Worm (Caenorhabditis elegans): Measurements from ENCODE around the gene affl-2.
"Not testable (repeated sequence)": the region's sequence is repeated elsewhere in the genome, so short reads cannot be mapped to it uniquely, and the experiment has no call there.

ce11 chrIII:445515-445914, 10.8 kb downstream of the affl-2 start:
- TF ChIP-seq lsy-2 (tag; optimal IDR thresholded peaks at IDR 0.05); nhr-11 (tag; optimal IDR thresholded peaks at IDR 0.05); nhr-28 (tag; optimal IDR thresholded peaks at IDR 0.05); unc-62 (GFP tag; optimal IDR thresholded peaks at IDR 0.05); lin-13 (GFP tag; optimal IDR thresholded peaks at IDR 0.05); ceh-63 (GFP tag; optimal IDR thresholded peaks at IDR 0.05): not testable (repeated sequence)
